Fruit fly (Drosophila melanogaster): ENCODE data around the gene CG12692.

Gene CG12692

DNA sequence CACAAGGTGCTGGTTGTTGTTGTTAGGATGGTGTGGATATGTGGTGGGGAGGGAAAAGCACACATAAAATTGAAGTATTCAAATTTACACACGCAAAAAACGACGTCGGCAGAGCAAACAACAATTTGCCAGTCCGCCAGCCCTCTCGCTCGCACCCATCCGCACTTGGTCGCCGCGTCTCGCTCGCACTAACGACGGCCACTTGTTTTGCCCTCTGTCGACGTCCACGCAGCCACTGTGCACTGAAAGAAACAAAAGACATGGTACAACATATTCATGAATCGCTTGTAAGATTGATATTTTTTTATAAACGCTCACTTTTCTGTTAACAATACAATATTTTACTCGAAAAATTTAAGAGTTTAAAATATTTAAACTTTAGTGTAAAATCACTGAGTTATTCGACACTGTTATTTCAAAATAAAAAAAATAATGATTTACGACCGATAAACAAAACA lies 21.8 kb upstream of the CG12692 start (continued):
- TF ChIP-seq CG1647 (GFP tag; optimal IDR thresholded peaks at IDR 0.05) (peak; percentile 43), CG17612 (GFP tag; IDR thresholded peaks at IDR 0.05) (no peak), CG12155 (GFP tag; optimal IDR thresholded peaks at IDR 0.05) (peak; percentile 49), Dll (GFP tag; IDR thresholded peaks at IDR 0.05; ENCODE audit: partially characterized antibody) (no peak), CG10267 (tag; optimal IDR thresholded peaks at IDR 0.05) (peak; percentile 27), Myb (GFP tag; optimal IDR thresholded peaks at IDR 0.05) (peak; percentile 19), CG3163 (GFP tag; optimal IDR thresholded peaks at IDR 0.05) (no peak), CG14860 (GFP tag; IDR thresholded peaks at IDR 0.05; ENCODE audit: partially characterized antibody) (no peak), zfh2 (GFP tag; optimal IDR thresholded peaks at IDR 0.05) (peak; percentile 70), CG32772 (GFP tag; IDR thresholded peaks at IDR 0.05) (no peak), lov (optimal IDR thresholded peaks at IDR 0.05) (no peak), lov (GFP tag; IDR thresholded peaks at IDR 0.05) (no peak), Abd-B (GFP tag; optimal IDR thresholded peaks at IDR 0.05) (peak; percentile 41), Rfx (GFP tag; IDR thresholded peaks at IDR 0.05) (peak; percentile 78), nerfin-1 (tag; optimal IDR thresholded peaks at IDR 0.05) (no peak), CG6791 (GFP tag; IDR thresholded peaks at IDR 0.05; ENCODE audit: partially characterized antibody) (no peak), fd64A (GFP tag; optimal IDR thresholded peaks at IDR 0.05) (no peak), row (GFP tag; IDR thresholded peaks at IDR 0.05) (peak; percentile 67), CG12942 (GFP tag; optimal IDR thresholded peaks at IDR 0.05) (no peak), fd3F (GFP tag; optimal IDR thresholded peaks at IDR 0.05) (no peak), tap (tag; optimal IDR thresholded peaks at IDR 0.05) (peak; percentile 22), CG18599 (GFP tag; optimal IDR thresholded peaks at IDR 0.05) (peak; percentile 69), her (GFP tag; optimal IDR thresholded peaks at IDR 0.05) (no peak), CG9215 (GFP tag; IDR thresholded peaks at IDR 0.05) (peak; percentile 41; the same call in 1 of the 2 replicates), CG2889 (GFP tag; IDR thresholded peaks at IDR 0.05) (no peak), PHDP (tag; optimal IDR thresholded peaks at IDR 0.05) (peak; percentile 79), Aef1 (GFP tag; IDR thresholded peaks at IDR 0.05) (peak; percentile 66), stwl (tag; optimal IDR thresholded peaks at IDR 0.05) (no peak), CG10543 (GFP tag; optimal IDR thresholded peaks at IDR 0.05) (peak; percentile 12), eve (GFP tag; optimal IDR thresholded peaks at IDR 0.05) (no peak), CG7271 (tag; optimal IDR thresholded peaks at IDR 0.05) (no peak), HLH3B (GFP tag; IDR thresholded peaks at IDR 0.05) (peak; percentile 22; the same call in 1 of the 2 replicates), chn (GFP tag; optimal IDR thresholded peaks at IDR 0.05) (no peak), CG12236 (GFP tag; optimal IDR thresholded peaks at IDR 0.05) (peak; percentile 3), CG43689 (GFP tag; IDR thresholded peaks at IDR 0.05) (no peak), tin (GFP tag; optimal IDR thresholded peaks at IDR 0.05) (peak; percentile 52), CG15073 (GFP tag; optimal IDR thresholded peaks at IDR 0.05) (no peak), ftz-f1 (GFP tag; optimal IDR thresholded peaks at IDR 0.05) (no peak), br (optimal IDR thresholded peaks at IDR 0.05) (no peak), gcm2 (GFP tag; optimal IDR thresholded peaks at IDR 0.05) (peak; percentile 40), jing (GFP tag; optimal IDR thresholded peaks at IDR 0.05) (no peak), fru (optimal IDR thresholded peaks at IDR 0.05) (no peak), Sox102F (GFP tag; optimal IDR thresholded peaks at IDR 0.05) (peak; percentile 65), yki (optimal IDR thresholded peaks at IDR 0.05) (no peak), CG7987 (GFP tag; optimal IDR thresholded peaks at IDR 0.05) (no peak), CG9437 (GFP tag; optimal IDR thresholded peaks at IDR 0.05) (peak; percentile 57), TFAM (GFP tag; optimal IDR thresholded peaks at IDR 0.05) (no peak), fu2 (GFP tag; optimal IDR thresholded peaks at IDR 0.05) (peak; percentile 58), pros (GFP tag; optimal IDR thresholded peaks at IDR 0.05) (no peak), inv (GFP tag; IDR thresholded peaks at IDR 0.05; ENCODE audit: partially characterized antibody) (no peak), CG3995 (GFP tag; optimal IDR thresholded peaks at IDR 0.05) (peak; percentile 42), mirr (GFP tag; optimal IDR thresholded peaks at IDR 0.05) (peak; percentile 20), CG11398 (GFP tag; optimal IDR thresholded peaks at IDR 0.05) (no peak)
